Worm (Caenorhabditis elegans) whole organism, L3 larva: Measurements from ENCODE around the gene srh-24.

Source experiments
- ceh-16 ChIP-seq: sonication (generic microtip); optimal IDR thresholded peaks from 2 replicates; lab custom pipeline; 2017; ENCODE audit warnings: missing biosample characterization, missing genetic modification characterization
- ceh-9 ChIP-seq: sonication (generic microtip); optimal IDR thresholded peaks from 2 replicates; lab custom pipeline; 2018; ENCODE audit warnings: missing biosample characterization, missing genetic modification characterization
- elt-1 ChIP-seq: fragments of 150-350 bp; optimal IDR thresholded peaks from 2 replicates; lab custom pipeline; 2014; ENCODE audit warnings: missing biosample characterization, missing genetic modification characterization
- fos-1 ChIP-seq: fragments of 150-350 bp; optimal IDR thresholded peaks from 2 replicates; lab custom pipeline; 2014; ENCODE audit warnings: missing biosample characterization, missing genetic modification characterization
- hmg-11 ChIP-seq: sonication (generic microtip); optimal IDR thresholded peaks from 2 replicates; lab custom pipeline; 2016; ENCODE audit warnings: missing genetic modification characterization, missing compliant biosample characterization
- lin-39 ChIP-seq: fragments of 150-350 bp; optimal IDR thresholded peaks from 2 replicates; lab custom pipeline; 2018; ENCODE audit warnings: missing biosample characterization, missing genetic modification reagents, missing genetic modification characterization
- mdl-1 ChIP-seq: fragments of 150-350 bp; optimal IDR thresholded peaks from 2 replicates; lab custom pipeline; 2014; ENCODE audit warnings: missing biosample characterization, missing genetic modification characterization
- nhr-67 ChIP-seq: fragments of 150-350 bp; optimal IDR thresholded peaks from 2 replicates; lab custom pipeline; 2014; ENCODE audit warnings: missing biosample characterization, missing genetic modification characterization
- nhr-76 ChIP-seq: fragments of 150-350 bp; sonication (generic microtip); optimal IDR thresholded peaks from 5 replicates; lab custom pipeline; 2014; ENCODE audit warnings: missing biosample characterization, missing genetic modification characterization
- pha-4 ChIP-seq: fragments of 150-350 bp; optimal IDR thresholded peaks from 2 replicates; lab custom pipeline; 2014; ENCODE audit warnings: missing biosample characterization, missing genetic modification reagents, missing genetic modification characterization
- sea-2 ChIP-seq: fragments of 150-350 bp; sonication (generic microtip); optimal IDR thresholded peaks from 4 replicates; lab custom pipeline; 2014; ENCODE audit warnings: missing biosample characterization, missing genetic modification reagents, missing genetic modification characterization
- ztf-4 ChIP-seq: fragments of 150-350 bp; optimal IDR thresholded peaks from 2 replicates; lab custom pipeline; 2014; ENCODE audit warnings: missing biosample characterization, missing genetic modification characterization

srh-24 gene

DNA sequence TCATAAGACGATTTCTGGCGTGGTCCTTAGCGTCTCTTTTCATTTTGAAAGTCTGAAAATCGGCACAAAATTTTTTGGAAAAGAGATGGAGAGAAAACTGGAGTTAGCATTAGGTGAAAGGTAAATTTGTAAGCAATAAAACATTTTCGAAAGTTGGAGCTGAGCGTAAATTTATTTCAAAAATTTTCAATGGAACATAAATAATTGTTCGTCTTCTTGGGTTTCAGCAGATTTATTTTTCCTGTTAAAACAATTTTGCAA, 52.0 kb downstream of the srh-24 start, which contains the start of gene C06B3.6:
TSS of gene C06B3.6 (minus strand) at position 52 of the 261 bp plus-strand sequence.
- TF ChIP-seq hmg-11 (no peak), sea-2 (GFP tag; lab: Kevin White, UChicago) (no peak), ztf-4 (no peak), pha-4 (tag; lab: Kevin White, UChicago) (no peak), lin-39 (tag; lab: Kevin White, UChicago) (no peak), elt-1 (no peak), ceh-9 (tag; lab: Kevin White, UChicago) (no peak), nhr-76 (tag; lab: Kevin White, UChicago) (no peak), ceh-16 (tag; lab: Kevin White, UChicago) (no peak), mdl-1 (no peak), fos-1 (no peak), nhr-67 (tag; lab: Kevin White, UChicago) (no peak)
